Worm (Caenorhabditis elegans) whole organism, L2 larva: Measurements from ENCODE around the gene srbc-5.

Experiments used
- C34F6.9 ChIP-seq: fragments of 150-350 bp; optimal IDR thresholded peaks from 2 replicates; lab custom pipeline; 2014; ENCODE audit warnings: missing biosample characterization, missing genetic modification characterization
- F13H6.1 ChIP-seq: sonication (generic microtip); optimal IDR thresholded peaks from 2 replicates; lab custom pipeline; 2016; ENCODE audit warnings: missing genetic modification characterization, missing compliant biosample characterization
- R02D3.7 ChIP-seq: fragments of 150-350 bp; optimal IDR thresholded peaks from 2 replicates; lab custom pipeline; 2014; ENCODE audit warnings: missing biosample characterization, missing genetic modification characterization
- Y55F3AM.14 ChIP-seq: fragments of 200-800 bp; sonication (Bioruptor generic); optimal IDR thresholded peaks from 2 replicates; lab custom pipeline; 2018; ENCODE audit warnings: mild to moderate bottlenecking, missing genetic modification characterization, missing compliant biosample characterization
- ZK546.5 ChIP-seq: sonication (generic microtip); optimal IDR thresholded peaks from 2 replicates; lab custom pipeline; 2017; ENCODE audit warnings: missing biosample characterization, missing genetic modification characterization
- ama-1 ChIP-seq: fragments of 150-350 bp; optimal IDR thresholded peaks from 2 replicates; lab custom pipeline; 2018; ENCODE audit warnings: inconsistent platforms
- blmp-1 ChIP-seq: sonication (generic microtip); optimal IDR thresholded peaks from 2 replicates; lab custom pipeline; 2017; ENCODE audit warnings: missing genetic modification characterization, mild to moderate bottlenecking, missing compliant biosample characterization, antibody characterized with exemption, moderate library complexity; ENCODE audit not compliant: insufficient read depth
- ceh-16 ChIP-seq: fragments of 150-350 bp; optimal IDR thresholded peaks from 2 replicates; lab custom pipeline; 2014; ENCODE audit warnings: missing biosample characterization, missing genetic modification characterization
- ceh-82 ChIP-seq: fragments of 150-350 bp; optimal IDR thresholded peaks from 2 replicates; lab custom pipeline; 2014; ENCODE audit warnings: missing biosample characterization, missing genetic modification characterization
- crh-2 ChIP-seq: sonication (generic microtip); optimal IDR thresholded peaks from 2 replicates; lab custom pipeline; 2017; ENCODE audit warnings: missing biosample characterization, missing genetic modification characterization
- egl-27 ChIP-seq: sonication (generic microtip); optimal IDR thresholded peaks from 3 replicates; lab custom pipeline; 2017; ENCODE audit warnings: missing biosample characterization, missing genetic modification reagents, missing genetic modification characterization
- elt-3 ChIP-seq: sonication (generic microtip); optimal IDR thresholded peaks from 2 replicates; lab custom pipeline; 2017; ENCODE audit warnings: missing biosample characterization, missing genetic modification characterization
- gmeb-1 ChIP-seq: fragments of 150-350 bp; optimal IDR thresholded peaks from 2 replicates; lab custom pipeline; 2014; ENCODE audit warnings: missing biosample characterization, missing genetic modification characterization
- lin-11 ChIP-seq: fragments of 150-350 bp; sonication (generic microtip); optimal IDR thresholded peaks from 2 replicates; lab custom pipeline; 2014; ENCODE audit warnings: missing biosample characterization, missing genetic modification characterization, inconsistent platforms, mixed read lengths
- lin-13 ChIP-seq: fragments of 150-350 bp; optimal IDR thresholded peaks from 2 replicates; lab custom pipeline; 2014; ENCODE audit warnings: missing biosample characterization, missing genetic modification reagents, missing genetic modification characterization
- mab-5 ChIP-seq: fragments of 150-350 bp; optimal IDR thresholded peaks from 2 replicates; lab custom pipeline; 2014; ENCODE audit warnings: missing biosample characterization, missing genetic modification characterization
- mdl-1 ChIP-seq, 2 experiments: fragments of 150-350 bp in 1 of 2; sonication (generic microtip) in 1 of 2; optimal IDR thresholded peaks; 2 replicates each; lab custom pipeline; 2017; ENCODE audit warnings: missing biosample characterization in 2 of 2, missing genetic modification characterization in 2 of 2
- nhr-10 ChIP-seq: sonication (generic microtip); optimal IDR thresholded peaks from 2 replicates; lab custom pipeline; 2017; ENCODE audit warnings: missing biosample characterization, missing genetic modification characterization
- nhr-11 ChIP-seq: fragments of 150-350 bp; optimal IDR thresholded peaks from 2 replicates; lab custom pipeline; 2014; ENCODE audit warnings: missing biosample characterization, missing genetic modification characterization
- nhr-237 ChIP-seq: fragments of 150-350 bp; optimal IDR thresholded peaks from 2 replicates; lab custom pipeline; 2014; ENCODE audit warnings: missing biosample characterization, missing genetic modification characterization
- nhr-6 ChIP-seq: fragments of 150-350 bp; optimal IDR thresholded peaks from 2 replicates; lab custom pipeline; 2014; ENCODE audit warnings: missing biosample characterization, missing genetic modification characterization
- nhr-77 ChIP-seq: fragments of 150-350 bp; optimal IDR thresholded peaks from 2 replicates; lab custom pipeline; 2014; ENCODE audit warnings: missing biosample characterization, missing genetic modification characterization
- skn-1 ChIP-seq: sonication (generic microtip); optimal IDR thresholded peaks from 2 replicates; lab custom pipeline; 2017; ENCODE audit warnings: missing biosample characterization, missing genetic modification characterization
- sma-9 ChIP-seq, 2 experiments: fragments of 150-350 bp in 1 of 2; sonication (generic microtip) in 1 of 2; optimal IDR thresholded peaks; 2 replicates each; lab custom pipeline; 2014 to 2016; ENCODE audit warnings: missing genetic modification characterization in 2 of 2, mild to moderate bottlenecking in 1 of 2, missing biosample characterization in 1 of 2, missing compliant biosample characterization in 1 of 2, missing genetic modification reagents in 1 of 2, moderate library complexity in 1 of 2
- unc-39 ChIP-seq: fragments of 150-350 bp; optimal IDR thresholded peaks from 2 replicates; lab custom pipeline; 2014; ENCODE audit warnings: missing biosample characterization, missing genetic modification characterization
- unc-55 ChIP-seq: fragments of 150-350 bp; sonication (generic microtip); optimal IDR thresholded peaks from 3 replicates; lab custom pipeline; 2014; ENCODE audit warnings: missing biosample characterization, missing genetic modification reagents, missing genetic modification characterization
- unc-62 ChIP-seq: fragments of 150-350 bp; optimal IDR thresholded peaks from 2 replicates; lab custom pipeline; 2014; ENCODE audit warnings: missing biosample characterization, missing genetic modification reagents, missing genetic modification characterization
- zag-1 ChIP-seq: fragments of 150-350 bp; optimal IDR thresholded peaks from 2 replicates; lab custom pipeline; 2014; ENCODE audit warnings: missing biosample characterization, missing genetic modification characterization
- ztf-1 ChIP-seq: fragments of 200-800 bp; sonication (Bioruptor generic); conservative IDR thresholded peaks from 2 replicates; pipeline ENCODE4 v1.3.6; 2022; ENCODE audit warnings: missing genetic modification characterization, missing compliant biosample characterization

srbc-5 gene

DNA sequence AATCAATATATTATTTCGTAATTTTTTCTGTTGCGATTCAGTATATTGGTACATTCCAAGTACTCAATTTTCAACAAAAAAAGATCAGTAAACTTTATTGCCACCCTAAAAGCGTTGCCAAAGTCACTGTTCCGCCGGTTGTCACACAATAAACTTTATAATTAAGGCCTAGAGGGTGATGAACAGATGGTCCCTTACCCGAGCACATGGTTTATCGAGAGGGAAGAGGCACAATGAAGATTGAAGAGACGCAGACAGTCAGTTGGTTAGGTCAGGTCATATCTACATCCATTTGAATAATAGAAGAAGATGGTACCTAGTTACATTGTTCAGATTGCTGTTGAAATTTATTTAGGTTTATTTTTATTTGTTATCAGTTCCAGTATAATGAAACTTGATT lies 3.4 kb upstream of the srbc-5 start:
- TF ChIP-seq lin-11: no peak
- TF ChIP-seq nhr-237 (tag; lab: Kevin White, UChicago): no peak
- TF ChIP-seq unc-55 (GFP tag; lab: Kevin White, UChicago): no peak
- TF ChIP-seq egl-27 (tag; lab: Kevin White, UChicago): no peak
- TF ChIP-seq skn-1 (tag; lab: Kevin White, UChicago): no peak
- no peak for TF ChIP-seq mab-5
- TF ChIP-seq crh-2: no peak
- TF ChIP-seq ama-1 (lab: Kevin White, UChicago): no peak
- no peak for TF ChIP-seq R02D3.7
- TF ChIP-seq elt-3 (tag; lab: Kevin White, UChicago): no peak
- TF ChIP-seq lin-13 (GFP tag; lab: Kevin White, UChicago): no peak
- no peak for TF ChIP-seq ZK546.5 (tag; lab: Kevin White, UChicago)
- TF ChIP-seq Y55F3AM.14 (GFP tag; lab: Kevin White, UChicago): no peak
- TF ChIP-seq ceh-16 (tag; lab: Kevin White, UChicago): no peak
- TF ChIP-seq ztf-1 (GFP tag; lab: Robert Waterston, UW): no peak
- no peak for TF ChIP-seq unc-62 (GFP tag; lab: Kevin White, UChicago)
- no peak for TF ChIP-seq nhr-6 (tag; lab: Kevin White, UChicago)
- TF ChIP-seq blmp-1 (tag; lab: Kevin White, UChicago): no peak
- TF ChIP-seq, all 48 proteins: peak for 0

DNA sequence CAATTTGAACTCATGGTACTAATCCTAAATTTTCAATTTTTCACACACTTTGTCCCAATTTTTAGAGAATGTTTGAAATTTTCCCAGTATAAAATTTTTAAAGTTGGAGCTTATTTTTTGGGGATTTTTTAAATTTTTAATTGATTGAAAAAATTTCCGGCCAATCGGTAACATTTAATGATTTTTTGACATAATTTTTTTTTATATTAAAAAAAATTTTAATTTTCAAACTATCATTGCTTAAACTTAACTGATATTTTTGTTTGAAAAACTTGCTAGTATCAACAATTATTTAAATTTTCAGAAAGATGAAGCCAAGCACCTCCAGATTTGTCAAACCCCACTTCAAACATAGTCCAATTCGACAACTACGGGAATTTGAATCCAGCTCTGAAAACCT lies 2.9 kb upstream of the srbc-5 start, which contains the start of gene T28A11.22:
T28A11.22 (plus strand) TSS at position 301 of the 400 bp plus-strand sequence.
- TF ChIP-seq ceh-82 (tag; lab: Kevin White, UChicago) (no peak), ceh-16 (tag; lab: Kevin White, UChicago) (no peak), blmp-1 (tag; lab: Kevin White, UChicago) (no peak), nhr-11 (tag; lab: Kevin White, UChicago) (no peak), mab-5 (no peak), crh-2 (no peak), ama-1 (lab: Kevin White, UChicago) (no peak), F13H6.1 (no peak), gmeb-1 (no peak)

DNA sequence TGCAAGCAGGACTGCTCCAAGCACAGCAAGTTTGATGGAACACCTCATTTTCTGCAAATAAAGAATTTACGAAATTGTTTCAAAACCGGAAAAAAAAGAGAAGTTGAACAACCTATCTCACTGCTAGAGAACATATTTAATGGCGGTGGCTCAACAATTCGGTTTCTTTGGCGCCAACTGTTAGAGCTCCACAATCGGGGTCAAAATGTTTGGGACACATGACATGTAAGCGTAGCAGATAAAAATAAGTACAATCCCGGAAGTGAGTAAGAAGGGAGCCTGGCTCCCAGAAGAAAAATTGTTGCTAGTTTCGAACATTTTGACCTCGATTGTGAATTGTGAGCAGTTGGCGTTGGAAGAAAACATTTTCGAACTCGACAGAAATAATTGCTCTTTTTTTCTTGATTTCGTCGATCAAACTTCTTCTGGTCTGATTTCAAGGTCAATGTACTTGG lies 980 bp upstream of the srbc-5 start, which contains the start of gene T28A11.16:
T28A11.16 (minus strand) TSS at position 51 of the 455 bp plus-strand sequence.
- TF ChIP-seq ceh-82 (tag; lab: Kevin White, UChicago): no peak
- TF ChIP-seq Y55F3AM.14 (GFP tag; lab: Kevin White, UChicago): no peak
- peak; percentile 88 for TF ChIP-seq sma-9 (GFP tag; optimal IDR thresholded peaks at IDR 0.05; lab: Kevin White, UChicago)
- TF ChIP-seq sma-9 (tag; optimal IDR thresholded peaks at IDR 0.05; lab: Kevin White, UChicago): no peak
- peak; percentile 30 for TF ChIP-seq F13H6.1
- TF ChIP-seq, all 48 proteins: peak for 2

DNA sequence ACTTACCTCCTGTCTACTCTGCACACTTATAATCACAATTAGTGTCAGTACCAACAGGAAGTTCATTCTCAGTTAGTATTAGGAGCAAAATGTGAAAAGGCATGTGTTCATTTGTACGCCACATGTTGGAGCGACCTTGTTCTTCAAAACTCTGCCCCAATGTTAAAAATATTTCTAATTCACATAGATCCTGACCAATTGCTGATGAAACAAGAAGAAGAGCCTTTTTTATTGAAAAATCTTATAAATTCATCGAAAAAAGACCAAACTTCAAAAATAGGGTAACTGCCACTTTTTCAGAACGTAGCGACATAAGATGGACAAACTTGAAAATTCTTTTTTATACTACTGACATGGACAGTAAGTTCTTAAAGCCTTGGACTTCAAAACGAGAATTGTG lies 6.0 kb downstream of the srbc-5 start, which contains the start of gene T28A11.17:
T28A11.17 (minus strand) TSS at position 101 of the 400 bp plus-strand sequence.
- TF ChIP-seq nhr-10 (tag; lab: Kevin White, UChicago): no peak
- no peak for TF ChIP-seq nhr-11 (tag; lab: Kevin White, UChicago)

DNA sequence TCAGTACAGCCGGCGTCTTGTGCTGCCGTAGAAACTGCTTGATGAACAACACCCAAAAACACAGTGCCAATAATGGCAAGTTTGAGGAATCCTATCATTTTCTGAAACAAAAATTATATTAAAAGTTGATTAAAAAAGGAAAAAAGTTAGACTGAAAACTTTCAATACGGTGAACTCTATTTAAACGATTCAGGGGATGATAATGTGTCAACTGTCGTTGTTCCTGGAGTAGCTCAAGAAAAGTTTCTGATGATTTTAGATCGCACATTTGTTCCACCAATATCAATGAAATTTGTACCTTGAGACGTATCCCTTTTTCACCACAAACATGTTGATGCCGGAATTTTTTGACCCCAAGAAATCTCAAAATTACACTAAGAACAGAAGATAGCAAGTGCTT lies 7.8 kb downstream of the srbc-5 start, which contains the start of gene T28A11.18:
T28A11.18 (minus strand) TSS at position 101 of the 400 bp plus-strand sequence.
- TF ChIP-seq ztf-1 (GFP tag; lab: Robert Waterston, UW) (no peak), C34F6.9 (no peak), gmeb-1 (no peak), zag-1 (no peak), lin-11 (no peak), ceh-16 (tag; lab: Kevin White, UChicago) (no peak), Y55F3AM.14 (GFP tag; lab: Kevin White, UChicago) (no peak), nhr-77 (tag; lab: Kevin White, UChicago) (no peak), unc-39 (tag; lab: Kevin White, UChicago) (no peak), nhr-6 (tag; lab: Kevin White, UChicago) (no peak), mdl-1 (tag; optimal IDR thresholded peaks at IDR 0.05; lab: Kevin White, UChicago) (no peak), unc-55 (GFP tag; lab: Kevin White, UChicago) (no peak), unc-62 (GFP tag; lab: Kevin White, UChicago) (no peak)

DNA sequence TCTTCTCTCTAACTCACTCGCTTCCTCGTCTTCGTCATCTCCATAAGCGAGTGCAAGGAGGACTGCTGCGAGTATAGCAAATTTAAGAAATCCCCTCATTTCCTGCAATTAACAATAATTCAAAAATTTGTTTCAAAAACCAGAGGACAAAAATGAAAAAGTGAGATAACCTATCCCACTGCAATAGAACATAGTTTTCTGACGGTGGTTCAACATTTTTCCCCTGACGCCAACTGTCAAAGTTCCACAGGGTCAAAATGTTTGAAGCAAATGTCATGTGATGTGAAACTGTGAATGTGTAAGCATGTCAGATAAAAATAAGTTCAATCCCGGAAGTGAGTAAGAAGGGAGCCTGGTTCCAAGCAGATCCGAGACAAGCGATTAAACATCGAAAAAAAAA lies 9.2 kb downstream of the srbc-5 start, which contains the start of gene T28A11.19:
T28A11.19 (minus strand) TSS at position 108 of the 400 bp plus-strand sequence.
- TF ChIP-seq sma-9 (GFP tag; optimal IDR thresholded peaks at IDR 0.05; lab: Kevin White, UChicago) (peak; percentile 33), sma-9 (tag; optimal IDR thresholded peaks at IDR 0.05; lab: Kevin White, UChicago) (no peak), blmp-1 (tag; lab: Kevin White, UChicago) (no peak)
